Fruit fly (Drosophila melanogaster): ENCODE measurements around the gene CG11367.
"Not testable (repeated sequence)": the region's sequence is repeated elsewhere in the genome, so short reads cannot be mapped to it uniquely, and the experiment has no call there.

The CG11367 gene

dm6 chr3L:22727739-22728335, at the start of gene CG11367, which contains the start of gene CG14450:
TSS of gene CG11367 (plus strand) at chr3L:22728111.
TSS of gene CG14450 (minus strand) at chr3L:22727789.
- peak; percentile 44 for TF ChIP-seq CG17801 (GFP tag; optimal IDR thresholded peaks at IDR 0.05; ENCODE audit: partially characterized antibody)

dm6 chr3L:22680932-22681331, 47.0 kb upstream of the CG11367 start:
- TF ChIP-seq CG17801 (GFP tag; optimal IDR thresholded peaks at IDR 0.05; ENCODE audit: partially characterized antibody) = no peak

dm6 chr3L:22686987-22687386, 40.9 kb upstream of the CG11367 start, which contains the start of the genes CG14455 and CG14456:
TSS of gene CG14455 (minus strand) at chr3L:22687087.
TSS of gene CG14456 (plus strand) at chr3L:22687222.
- TF ChIP-seq CG17801 (GFP tag; optimal IDR thresholded peaks at IDR 0.05; ENCODE audit: partially characterized antibody) = no peak

- TF ChIP-seq CG17801 (GFP tag; optimal IDR thresholded peaks at IDR 0.05; ENCODE audit: partially characterized antibody) = not testable (repeated sequence)
Measured at dm6 chr3L:22692428-22692827, 35.5 kb upstream of the CG11367 start, which contains the start of gene CG14454. TSS of gene CG14454 (minus strand) at chr3L:22692528.

dm6 chr3L:22693712-22694111, 34.2 kb upstream of the CG11367 start, which contains the start of the genes CG12546 and CG14453:
TSS of gene CG12546 (minus strand) at chr3L:22693812.
TSS of gene CG14453 (plus strand) at chr3L:22694083.
- no peak for TF ChIP-seq CG17801 (GFP tag; optimal IDR thresholded peaks at IDR 0.05; ENCODE audit: partially characterized antibody)

DNA sequence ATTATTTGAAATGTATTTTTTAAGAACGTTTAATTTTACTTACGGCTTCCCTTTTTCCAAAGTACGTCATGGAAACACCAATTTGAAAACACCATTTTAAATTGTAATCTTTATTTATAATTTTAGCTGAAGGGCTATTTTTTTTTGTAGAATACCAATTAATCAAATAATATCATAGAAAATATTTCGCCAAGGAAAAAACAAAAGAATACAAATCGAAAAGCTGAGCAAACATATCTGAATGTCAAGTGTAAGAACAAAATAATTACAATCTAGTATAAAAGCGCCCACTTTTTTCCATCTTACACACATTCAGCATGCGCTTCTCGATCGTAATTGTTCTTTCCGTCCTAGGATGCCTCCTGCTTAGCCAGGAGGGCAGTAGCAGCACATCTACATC, 32.3 kb upstream of the CG11367 start, which contains the start of gene CG14452:
Gene CG14452, plus strand, starts transcription at position 301 of the 400 bp plus-strand sequence.
- TF ChIP-seq CG17801 (GFP tag; optimal IDR thresholded peaks at IDR 0.05; ENCODE audit: partially characterized antibody) = no peak

- not testable (repeated sequence) for TF ChIP-seq CG17801 (GFP tag; optimal IDR thresholded peaks at IDR 0.05; ENCODE audit: partially characterized antibody)
Measured at dm6 chr3L:22696930-22697329, 31.0 kb upstream of the CG11367 start, which contains the start of gene CG32453. TSS of gene CG32453 (plus strand) at chr3L:22697230.

- TF ChIP-seq CG17801 (GFP tag; optimal IDR thresholded peaks at IDR 0.05; ENCODE audit: partially characterized antibody) = no peak
Measured at dm6 chr3L:22699133-22699532, 28.8 kb upstream of the CG11367 start, which contains the start of gene CG45116. TSS of gene CG45116 (plus strand) at chr3L:22699433.

DNA sequence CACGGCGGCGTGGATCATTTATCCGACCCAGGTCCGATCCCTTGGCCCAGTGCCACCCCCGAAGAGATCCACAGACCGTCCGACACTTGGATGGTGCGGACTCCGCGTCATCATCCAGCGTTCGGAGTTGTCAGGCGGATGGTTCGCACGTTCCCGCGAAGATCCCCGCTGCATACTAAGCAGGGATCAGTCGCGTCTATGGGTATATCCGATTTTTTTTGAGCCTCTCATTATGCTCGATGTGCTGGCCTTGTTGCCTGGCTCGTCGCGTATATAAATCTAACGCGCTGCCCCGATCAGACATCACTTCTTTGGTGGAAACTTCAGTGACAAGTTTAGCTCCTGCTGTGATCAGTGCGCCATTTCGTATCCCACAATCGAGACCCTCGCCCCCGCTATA, 16.1 kb upstream of the CG11367 start, which contains the start of gene CG11370:
Gene CG11370, plus strand, starts transcription at position 301 of the 400 bp plus-strand sequence.
- no peak for TF ChIP-seq CG17801 (GFP tag; optimal IDR thresholded peaks at IDR 0.05; ENCODE audit: partially characterized antibody)

- TF ChIP-seq CG17801 (GFP tag; optimal IDR thresholded peaks at IDR 0.05; ENCODE audit: partially characterized antibody) = no peak
Measured at dm6 chr3L:22713605-22714004, 14.3 kb upstream of the CG11367 start.

DNA sequence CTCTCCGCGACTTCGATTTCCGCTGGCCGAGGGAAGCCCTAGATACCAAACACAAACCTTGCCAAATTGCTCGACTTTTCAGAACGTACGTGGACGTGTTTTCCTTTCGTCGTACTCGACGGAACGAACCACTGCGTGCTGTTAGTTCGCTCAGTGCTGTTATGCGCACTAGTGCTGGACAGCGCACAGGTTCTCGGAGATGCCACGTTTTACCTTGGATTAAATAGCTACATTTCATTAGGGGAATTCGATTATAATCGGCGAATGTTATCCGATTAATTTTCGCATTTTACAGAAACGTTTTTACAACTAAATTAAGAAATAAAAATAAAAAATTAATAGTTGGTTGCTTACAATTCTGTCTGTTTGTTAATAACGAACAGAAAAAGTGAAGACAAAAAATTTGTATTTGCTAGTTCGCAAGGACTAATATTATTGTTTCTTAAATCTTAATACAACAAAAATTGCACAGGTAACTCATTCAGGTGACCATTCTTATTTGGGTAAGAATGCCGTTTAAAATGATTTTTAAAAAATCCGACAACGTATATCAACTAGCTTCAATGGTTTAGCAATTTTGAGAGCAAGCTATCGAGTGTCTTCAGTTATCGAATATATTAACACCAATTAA, 10.7 kb upstream of the CG11367 start, which contains the start of the genes ArfGAP3 and CG32452:
Gene ArfGAP3, minus strand, starts transcription at position 441 of the 631 bp plus-strand sequence.
Gene CG32452, plus strand, starts transcription at position 592 of the 631 bp plus-strand sequence.
- TF ChIP-seq CG17801 (GFP tag; optimal IDR thresholded peaks at IDR 0.05; ENCODE audit: partially characterized antibody) = peak; percentile 67

DNA sequence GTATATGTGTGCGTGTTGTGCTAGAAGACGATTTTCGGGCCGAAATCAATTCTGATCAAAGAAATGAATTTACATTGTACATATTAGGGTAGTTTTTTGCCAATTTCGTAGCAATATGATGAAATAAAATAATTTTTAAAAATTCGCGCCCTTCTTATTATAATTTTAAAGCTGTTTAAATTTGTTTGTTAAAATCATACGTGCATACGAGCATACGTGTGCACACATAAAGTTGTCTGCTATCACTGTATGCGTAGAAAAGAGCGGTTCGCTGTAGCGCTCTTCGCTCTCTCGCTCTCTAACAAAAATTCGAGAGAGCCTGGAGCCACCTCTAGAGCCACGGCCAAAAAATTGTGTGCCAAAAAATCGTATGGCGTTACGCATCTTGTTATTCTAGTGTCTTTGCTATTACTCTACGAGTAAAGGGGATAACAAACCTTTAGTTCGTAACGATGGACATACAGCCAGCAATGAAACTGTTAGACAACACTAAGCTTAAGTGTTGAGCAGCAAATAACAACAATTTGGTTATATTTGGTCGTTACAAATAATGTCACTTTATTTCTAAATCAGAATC, 7.1 kb upstream of the CG11367 start, which contains the start of gene mael:
Gene mael, plus strand, starts transcription at position 510 of the 577 bp plus-strand sequence.
- TF ChIP-seq CG17801 (GFP tag; optimal IDR thresholded peaks at IDR 0.05; ENCODE audit: partially characterized antibody) = not testable (repeated sequence)

DNA sequence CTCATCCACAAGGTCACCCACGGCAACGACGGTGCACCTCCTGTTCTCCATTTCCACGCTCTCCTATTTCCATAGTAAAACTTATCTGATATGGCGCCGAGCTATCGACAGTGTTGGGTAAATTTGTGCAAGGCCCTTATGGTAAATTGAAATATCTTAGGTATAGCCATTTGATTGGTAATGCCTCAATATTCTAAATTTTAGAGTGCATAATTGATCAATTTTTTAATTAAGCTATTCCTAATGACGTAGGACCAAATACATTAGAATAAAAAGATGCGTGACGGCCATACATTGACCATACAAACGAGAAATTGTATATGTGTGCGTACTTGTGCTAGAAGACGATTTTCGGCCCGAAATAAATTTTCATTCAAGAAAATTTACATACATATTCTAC, 5.9 kb upstream of the CG11367 start, which contains the start of gene CG14451:
Gene CG14451, minus strand, starts transcription at position 101 of the 400 bp plus-strand sequence.
- TF ChIP-seq CG17801 (GFP tag; optimal IDR thresholded peaks at IDR 0.05; ENCODE audit: partially characterized antibody) = no peak

- TF ChIP-seq CG17801 (GFP tag; optimal IDR thresholded peaks at IDR 0.05; ENCODE audit: partially characterized antibody) = no peak
Measured at dm6 chr3L:22724046-22724771, 3.7 kb upstream of the CG11367 start.
